Worm (Caenorhabditis elegans): ENCODE results near the gene C34E10.12.

The C34E10.12 gene

DNA sequence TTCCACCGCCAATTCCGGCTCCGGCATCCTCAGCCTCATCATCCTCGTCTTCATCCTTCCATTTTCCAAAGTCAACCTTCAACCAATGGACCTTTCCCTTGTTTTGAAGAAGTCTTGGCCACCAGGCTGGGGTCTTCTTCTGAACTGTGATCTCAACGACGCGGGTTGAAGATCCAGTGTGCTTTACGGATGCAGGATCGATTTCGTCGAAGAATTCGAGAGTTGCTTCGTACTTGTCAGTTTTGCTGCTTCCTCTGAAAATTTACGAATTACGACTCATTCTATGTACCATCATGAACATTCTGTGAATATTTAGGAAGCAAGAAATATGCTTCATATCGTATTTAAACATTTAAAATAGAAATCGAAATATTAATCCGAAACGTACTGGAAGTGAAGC, 46.6 kb upstream of the C34E10.12 start:
- TF ChIP-seq fos-1 (tag; optimal IDR thresholded peaks at IDR 0.05) (no peak), nhr-129 (tag; optimal IDR thresholded peaks at IDR 0.05) (peak; percentile 15), ama-1 (optimal IDR thresholded peaks at IDR 0.05) (peak; percentile 15)

DNA sequence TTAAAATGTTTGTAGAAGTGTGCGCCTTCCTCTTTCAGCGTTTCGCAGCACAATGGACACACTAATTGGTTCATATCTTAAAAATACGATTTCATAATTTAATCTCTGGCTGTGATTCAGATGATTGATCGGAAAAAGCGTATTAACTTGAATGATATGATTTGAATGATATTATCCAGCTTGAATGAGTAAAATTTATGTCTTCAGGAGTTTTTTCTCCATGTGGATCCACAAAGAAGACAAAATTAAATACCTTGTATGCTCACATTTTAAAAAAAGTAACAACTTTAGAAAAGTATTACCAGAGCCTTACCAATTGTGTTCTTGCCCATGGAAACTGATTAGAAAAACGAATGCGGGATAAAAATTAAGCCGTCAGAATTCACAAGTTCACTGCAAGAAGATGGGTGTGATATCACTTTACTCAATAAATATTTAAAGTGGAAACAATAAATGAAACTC, 45.7 kb upstream of the C34E10.12 start, which contains the start of gene ztf-8:
ztf-8 (minus strand) TSS at position 76 of the 462 bp plus-strand sequence.
- TF ChIP-seq unc-39 (tag; optimal IDR thresholded peaks at IDR 0.05) (no peak), C34F6.9 (tag; optimal IDR thresholded peaks at IDR 0.05) (peak; percentile 25), crh-2 (tag; optimal IDR thresholded peaks at IDR 0.05) (peak; percentile 38), ztf-4 (tag; optimal IDR thresholded peaks at IDR 0.05) (peak; percentile 31), nhr-23 (tag; optimal IDR thresholded peaks at IDR 0.05) (no peak), lsy-2 (tag; optimal IDR thresholded peaks at IDR 0.05) (peak in 1 of 2 experiments; percentile 49), ama-1 (optimal IDR thresholded peaks at IDR 0.05) (peak; percentile 37)

- no peak for TF ChIP-seq mab-5 (tag; optimal IDR thresholded peaks at IDR 0.05)
- no peak for TF ChIP-seq crh-2 (tag; optimal IDR thresholded peaks at IDR 0.05)
- no peak for TF ChIP-seq dmd-4 (tag; optimal IDR thresholded peaks at IDR 0.05)
- TF ChIP-seq ceh-82 (tag; optimal IDR thresholded peaks at IDR 0.05): no peak
- TF ChIP-seq egl-27 (tag; optimal IDR thresholded peaks at IDR 0.05): no peak
- no peak for TF ChIP-seq C34F6.9 (tag; optimal IDR thresholded peaks at IDR 0.05)
- no peak for TF ChIP-seq unc-62 (GFP tag; optimal IDR thresholded peaks at IDR 0.05)
- no peak for TF ChIP-seq mdl-1 (tag; optimal IDR thresholded peaks at IDR 0.05)
- TF ChIP-seq ztf-11 (tag; optimal IDR thresholded peaks at IDR 0.05): no peak
- TF ChIP-seq snpc-4 (tag; optimal IDR thresholded peaks at IDR 0.05): no peak
- TF ChIP-seq nhr-10 (tag; optimal IDR thresholded peaks at IDR 0.05): no peak
- TF ChIP-seq nhr-6 (tag; optimal IDR thresholded peaks at IDR 0.05): no peak
These were observed 42.1 kb upstream of the C34E10.12 start, which contains the start of gene ZC395.4 for ce11 chrIII:5269814-5270213. Gene ZC395.4, plus strand, starts transcription at chrIII:5270114.

- TF ChIP-seq peb-1 (tag; optimal IDR thresholded peaks at IDR 0.05): no peak
- TF ChIP-seq nhr-12 (tag; optimal IDR thresholded peaks at IDR 0.05): no peak
- no peak for TF ChIP-seq gmeb-1 (tag; optimal IDR thresholded peaks at IDR 0.05)
- TF ChIP-seq elt-3 (tag; optimal IDR thresholded peaks at IDR 0.05): no peak
- TF ChIP-seq nhr-6 (tag; optimal IDR thresholded peaks at IDR 0.05): no peak
These were observed 40.8 kb upstream of the C34E10.12 start for ce11 chrIII:5268486-5268885.

ce11 chrIII:5267217-5267906, 39.7 kb upstream of the C34E10.12 start, which contains the start of gene ZC395.5:
Gene ZC395.5, plus strand, starts transcription at chrIII:5267848.
- peak; percentile 28 for TF ChIP-seq crh-2 (tag; optimal IDR thresholded peaks at IDR 0.05)
- TF ChIP-seq gmeb-1 (tag; optimal IDR thresholded peaks at IDR 0.05): peak; percentile 59
- TF ChIP-seq lsy-2 (tag; optimal IDR thresholded peaks at IDR 0.05): no peak
- no peak for TF ChIP-seq ceh-82 (tag; optimal IDR thresholded peaks at IDR 0.05)
- no peak for TF ChIP-seq dmd-4 (tag; optimal IDR thresholded peaks at IDR 0.05)
- TF ChIP-seq mdl-1 (tag; optimal IDR thresholded peaks at IDR 0.05): no peak
- TF ChIP-seq ama-1 (optimal IDR thresholded peaks at IDR 0.05): no peak
- no peak for TF ChIP-seq R02D3.7 (tag; optimal IDR thresholded peaks at IDR 0.05)
- TF ChIP-seq egl-27 (tag; optimal IDR thresholded peaks at IDR 0.05): no peak
- TF ChIP-seq blmp-1 (tag; optimal IDR thresholded peaks at IDR 0.05; ENCODE audit: insufficient read depth): no peak
- TF ChIP-seq nhr-6 (tag; optimal IDR thresholded peaks at IDR 0.05): no peak

DNA sequence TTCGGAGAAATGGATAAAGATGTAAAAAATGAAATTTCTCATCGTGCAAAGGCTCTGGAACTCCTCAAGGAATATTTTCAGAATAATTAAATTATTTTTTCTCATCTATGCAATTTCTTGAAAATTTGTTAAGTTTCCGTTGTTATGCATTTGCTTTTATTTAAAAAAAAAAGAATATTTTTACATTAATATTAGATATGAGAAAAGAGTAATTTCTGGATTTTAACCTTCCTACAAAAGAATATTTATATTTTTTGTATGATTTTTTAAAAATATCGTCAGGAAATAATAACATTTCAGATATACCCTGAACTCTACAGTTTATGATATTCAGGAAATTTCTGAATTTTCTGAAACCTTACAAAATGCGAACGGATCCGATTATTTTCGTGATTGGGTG, 37.1 kb upstream of the C34E10.12 start, which contains the start of gene gro-1:
gro-1 (plus strand) TSS at position 301 of the 400 bp plus-strand sequence.
- TF ChIP-seq aly-2 (tag; optimal IDR thresholded peaks at IDR 0.05): no peak
- no peak for TF ChIP-seq zag-1 (tag; optimal IDR thresholded peaks at IDR 0.05)
- no peak for TF ChIP-seq R02D3.7 (tag; optimal IDR thresholded peaks at IDR 0.05)
- no peak for TF ChIP-seq ceh-16 (tag; optimal IDR thresholded peaks at IDR 0.05)
- no peak for TF ChIP-seq nhr-237 (tag; optimal IDR thresholded peaks at IDR 0.05)
- no peak for TF ChIP-seq mdl-1 (tag; optimal IDR thresholded peaks at IDR 0.05)
- no peak for TF ChIP-seq ZK546.5 (tag; optimal IDR thresholded peaks at IDR 0.05)
- no peak for TF ChIP-seq nhr-21 (tag; optimal IDR thresholded peaks at IDR 0.05)
- TF ChIP-seq ztf-11 (tag; optimal IDR thresholded peaks at IDR 0.05): no peak
- no peak for TF ChIP-seq nhr-6 (tag; optimal IDR thresholded peaks at IDR 0.05)
- TF ChIP-seq lin-39 (tag; optimal IDR thresholded peaks at IDR 0.05): no peak
- no peak for TF ChIP-seq F13H6.1 (tag; optimal IDR thresholded peaks at IDR 0.05)
